Worm (Caenorhabditis elegans) whole organism, mixed stage, embryonic: Measurements from ENCODE around the gene dyrb-1.

Experiments used
- ces-1 ChIP-seq: fragments of 150-350 bp; optimal IDR thresholded peaks from 2 replicates; lab custom pipeline; 2014; ENCODE audit warnings: missing biosample characterization, missing genetic modification reagents, missing genetic modification characterization
- lin-13 ChIP-seq: fragments of 150-350 bp; optimal IDR thresholded peaks from 2 replicates; lab custom pipeline; 2014; ENCODE audit warnings: missing biosample characterization, missing genetic modification characterization
- lin-32 ChIP-seq: fragments of 200-800 bp; sonication (Bioruptor generic); optimal IDR thresholded peaks from 2 replicates; lab custom pipeline; 2018; ENCODE audit warnings: mild to moderate bottlenecking, missing genetic modification characterization, missing compliant biosample characterization
- mab-5 ChIP-seq: fragments of 150-350 bp; optimal IDR thresholded peaks from 2 replicates; lab custom pipeline; 2014; ENCODE audit warnings: missing biosample characterization, missing genetic modification characterization
- mep-1 ChIP-seq: fragments of 150-350 bp; optimal IDR thresholded peaks from 2 replicates; lab custom pipeline; 2017; ENCODE audit warnings: missing biosample characterization, missing genetic modification reagents, missing genetic modification characterization, inconsistent platforms
- nhr-12 ChIP-seq: fragments of 150-350 bp; optimal IDR thresholded peaks from 2 replicates; lab custom pipeline; 2014; ENCODE audit warnings: missing biosample characterization, missing genetic modification characterization
- nhr-28 ChIP-seq: fragments of 150-350 bp; optimal IDR thresholded peaks from 2 replicates; lab custom pipeline; 2014; ENCODE audit warnings: missing biosample characterization, missing genetic modification characterization
- nhr-76 ChIP-seq: sonication (generic microtip); optimal IDR thresholded peaks from 2 replicates; lab custom pipeline; 2017; ENCODE audit warnings: missing biosample characterization, missing genetic modification characterization
- sem-2 ChIP-seq: fragments of 200-800 bp; sonication (Bioruptor generic); optimal IDR thresholded peaks from 2 replicates; lab custom pipeline; 2018; ENCODE audit warnings: mild to moderate bottlenecking, missing genetic modification characterization, missing compliant biosample characterization
- snpc-4 ChIP-seq: fragments of 150-350 bp; optimal IDR thresholded peaks from 2 replicates; lab custom pipeline; 2014; ENCODE audit warnings: missing biosample characterization, missing genetic modification characterization
- sptf-1 ChIP-seq: sonication (generic microtip); optimal IDR thresholded peaks from 2 replicates; lab custom pipeline; 2017; ENCODE audit warnings: mild to moderate bottlenecking, missing genetic modification characterization, moderate library complexity, missing compliant biosample characterization
- unc-39 ChIP-seq: fragments of 150-350 bp; optimal IDR thresholded peaks from 2 replicates; lab custom pipeline; 2014; ENCODE audit warnings: missing biosample characterization, missing genetic modification characterization
- ztf-11 ChIP-seq: fragments of 150-350 bp; optimal IDR thresholded peaks from 2 replicates; lab custom pipeline; 2014; ENCODE audit warnings: missing biosample characterization, missing genetic modification characterization

DNA sequence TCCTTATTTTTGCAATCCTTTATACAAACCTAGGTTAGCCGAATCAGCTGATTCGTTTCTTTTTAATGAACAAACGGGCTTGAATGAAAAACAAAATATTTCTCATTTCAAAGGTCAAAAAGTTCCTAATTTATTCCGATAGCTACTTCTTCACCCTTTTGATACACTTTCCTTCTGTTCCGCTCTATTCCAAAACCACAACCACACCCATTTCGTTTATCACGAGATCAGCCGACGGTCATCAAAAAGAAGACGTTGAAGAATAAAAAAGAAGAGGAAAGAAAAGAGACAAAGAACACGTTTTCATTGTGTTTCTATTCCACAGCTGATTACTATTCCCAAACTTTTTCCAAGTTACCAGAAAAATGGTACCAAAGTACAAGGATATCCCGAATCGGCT, 41.1 kb upstream of the dyrb-1 start:
- no peak for TF ChIP-seq nhr-28 (tag; lab: Kevin White, UChicago)
- TF ChIP-seq mab-5 (tag; lab: Kevin White, UChicago): no peak
- TF ChIP-seq sem-2 (GFP tag; lab: Kevin White, UChicago): no peak
- no peak for TF ChIP-seq snpc-4 (tag; lab: Kevin White, UChicago)
- no peak for TF ChIP-seq ztf-11 (tag; lab: Kevin White, UChicago)
- no peak for TF ChIP-seq nhr-76 (tag; lab: Kevin White, UChicago)
- TF ChIP-seq ces-1 (GFP tag; lab: Kevin White, UChicago): no peak
- TF ChIP-seq lin-13: no peak
- TF ChIP-seq unc-39 (tag; lab: Kevin White, UChicago): no peak
- TF ChIP-seq lin-32 (GFP tag; lab: Kevin White, UChicago): no peak
- TF ChIP-seq nhr-12 (tag; lab: Kevin White, UChicago): no peak
- TF ChIP-seq mep-1 (tag; lab: Kevin White, UChicago): no peak
- TF ChIP-seq sptf-1 (tag; lab: Kevin White, UChicago): no peak
